Fruit fly (Drosophila melanogaster): ENCODE data around the gene CG14780.

CG14780 gene

dm6 chrX:1472222-1472621 lies at the start of gene CG14780:
Gene CG14780 (plus strand): TSS chrX:1472522.
- TF ChIP-seq CG17801 (GFP tag; optimal IDR thresholded peaks at IDR 0.05; ENCODE audit: partially characterized antibody), result no peak

dm6 chrX:1452130-1452529 lies 20.2 kb upstream of the CG14780 start, which contains the start of gene Gr2a:
Gene Gr2a (plus strand): TSS chrX:1452430.
- TF ChIP-seq CG17801 (GFP tag; optimal IDR thresholded peaks at IDR 0.05; ENCODE audit: partially characterized antibody), result no peak

- TF ChIP-seq CG17801 (GFP tag; optimal IDR thresholded peaks at IDR 0.05; ENCODE audit: partially characterized antibody), result no peak
Measured at dm6 chrX:1454837-1455236, 17.5 kb upstream of the CG14780 start.

- TF ChIP-seq CG17801 (GFP tag; optimal IDR thresholded peaks at IDR 0.05; ENCODE audit: partially characterized antibody), result no peak
Measured at dm6 chrX:1456954-1457353, 15.4 kb upstream of the CG14780 start, which contains the start of gene CG14785. Gene CG14785 (minus strand): TSS chrX:1457054.

DNA sequence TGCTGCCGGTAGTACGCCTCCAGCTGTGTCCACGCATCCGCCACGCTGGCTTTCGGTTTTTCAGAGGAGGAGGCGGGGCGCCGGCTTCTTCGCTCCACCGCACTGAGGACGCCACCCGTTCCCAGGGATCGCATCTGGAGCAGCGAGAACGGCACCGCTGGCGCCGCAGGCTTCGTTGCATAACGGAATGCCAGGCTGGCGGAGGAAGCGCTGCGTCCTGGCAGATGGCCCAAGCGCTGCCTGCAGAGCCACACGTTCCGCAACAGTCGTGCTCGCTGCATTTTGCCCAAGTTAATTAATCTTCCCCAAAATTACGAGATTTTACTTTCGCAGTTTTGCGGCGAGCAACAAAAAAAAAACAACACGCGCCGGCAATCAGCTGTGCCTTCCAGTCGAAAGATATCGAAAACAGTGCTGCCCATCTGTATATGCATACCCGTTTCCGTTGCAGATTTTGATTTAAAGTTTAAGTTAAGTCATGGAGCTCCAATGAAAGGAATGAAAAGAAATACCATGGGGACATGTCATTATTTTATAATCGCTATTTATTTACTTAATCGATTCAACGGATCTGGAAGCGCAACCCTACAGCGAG lies 11.9 kb upstream of the CG14780 start, which contains the start of gene Lrpprc2:
Gene Lrpprc2 (minus strand): TSS at position 340 of the 595 bp plus-strand sequence.
- no peak for TF ChIP-seq CG17801 (GFP tag; optimal IDR thresholded peaks at IDR 0.05; ENCODE audit: partially characterized antibody)

dm6 chrX:1461544-1461943 lies 10.8 kb upstream of the CG14780 start, which contains the start of gene CG14787:
Gene CG14787 (minus strand): TSS chrX:1461676.
- TF ChIP-seq CG17801 (GFP tag; optimal IDR thresholded peaks at IDR 0.05; ENCODE audit: partially characterized antibody), result no peak

DNA sequence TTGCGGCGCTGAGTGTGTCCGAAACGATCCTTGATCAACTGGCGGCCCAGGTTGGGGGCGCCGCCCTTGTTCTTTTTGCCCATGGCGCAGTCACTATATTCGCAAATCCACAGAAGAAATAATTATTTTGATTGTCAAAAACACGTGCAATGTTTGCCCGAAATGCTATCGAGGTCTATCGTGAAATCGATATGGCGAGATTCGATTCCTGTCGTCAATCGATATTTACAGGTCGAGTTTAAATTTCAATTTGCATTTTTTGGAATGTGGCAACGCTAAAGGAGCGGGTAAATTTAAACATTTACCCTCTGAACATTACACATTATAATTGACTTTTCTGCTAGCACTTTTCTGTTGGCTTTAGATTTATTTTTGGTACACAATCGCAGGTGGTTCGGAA lies 8.3 kb upstream of the CG14780 start, which contains the start of gene Ns3:
Gene Ns3 (minus strand): TSS at position 188 of the 400 bp plus-strand sequence.
- TF ChIP-seq CG17801 (GFP tag; optimal IDR thresholded peaks at IDR 0.05; ENCODE audit: partially characterized antibody), result peak; percentile 27

DNA sequence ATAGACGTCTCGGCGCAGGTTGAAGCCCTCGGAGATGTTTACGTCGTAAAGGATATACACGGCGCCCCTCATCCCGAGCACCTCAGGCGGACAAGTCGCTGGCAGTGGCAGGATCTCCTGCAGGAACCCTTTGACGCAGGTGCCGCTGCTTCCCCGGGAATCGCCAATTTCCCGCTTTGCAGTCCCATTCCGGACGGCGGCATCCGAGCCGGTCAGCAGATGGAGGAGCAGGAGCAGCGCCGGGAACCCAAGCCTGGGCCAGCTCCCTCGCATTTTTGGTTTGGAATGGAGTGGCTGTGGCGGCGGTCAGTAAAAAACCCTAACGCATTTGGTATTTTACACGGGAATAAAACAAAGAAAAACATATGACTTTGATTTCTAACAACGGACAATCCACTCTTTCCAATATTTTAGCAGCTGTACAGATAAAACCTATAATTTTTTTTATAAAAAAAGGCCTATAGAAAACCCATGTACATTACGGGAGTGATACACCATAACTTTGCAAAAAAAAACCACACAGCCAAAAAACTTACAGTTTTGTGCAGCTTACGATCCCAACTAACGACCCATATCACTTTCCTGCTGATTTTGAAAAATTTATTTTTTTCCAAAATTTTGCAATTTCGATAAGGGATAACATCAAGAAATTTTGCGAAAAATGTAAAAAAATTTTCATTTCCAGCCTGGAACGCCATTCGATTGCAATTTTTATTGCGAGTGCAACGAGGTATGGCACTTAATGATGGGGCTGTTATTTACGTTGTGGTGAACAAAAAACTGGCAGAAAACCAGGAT lies 6.4 kb upstream of the CG14780 start, which contains the start of the genes O-fut2 and CG14777:
Gene O-fut2 (minus strand): TSS at position 290 of the 798 bp plus-strand sequence.
Gene CG14777 (plus strand): TSS at position 428 of the 798 bp plus-strand sequence.
- TF ChIP-seq CG17801 (GFP tag; optimal IDR thresholded peaks at IDR 0.05; ENCODE audit: partially characterized antibody), result no peak

dm6 chrX:1466505-1467381 lies 5.6 kb upstream of the CG14780 start:
- no peak for TF ChIP-seq CG17801 (GFP tag; optimal IDR thresholded peaks at IDR 0.05; ENCODE audit: partially characterized antibody)

dm6 chrX:1467382-1467592 lies 5.0 kb upstream of the CG14780 start, which contains the start of gene CG14778:
Gene CG14778 (plus strand): TSS chrX:1467493.
- no peak for TF ChIP-seq CG17801 (GFP tag; optimal IDR thresholded peaks at IDR 0.05; ENCODE audit: partially characterized antibody)

DNA sequence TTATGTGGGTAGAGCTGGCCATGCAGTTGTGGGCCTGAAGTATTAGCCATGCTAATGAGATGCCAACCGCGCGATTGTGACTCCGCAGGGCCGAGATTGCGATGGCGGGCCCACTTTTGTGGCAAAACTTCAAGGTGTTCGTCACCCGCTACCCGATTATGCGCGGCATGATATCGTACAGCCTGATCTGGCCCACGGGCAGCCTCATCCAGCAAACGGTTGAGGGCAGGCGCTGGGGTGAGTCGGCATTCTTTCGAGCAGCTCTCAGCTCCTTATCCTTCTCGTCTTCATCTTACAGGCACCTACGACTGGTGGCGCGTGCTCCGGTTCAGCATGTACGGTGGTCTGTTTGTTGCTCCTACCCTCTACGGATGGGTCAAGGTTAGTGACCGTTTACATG lies 2.6 kb upstream of the CG14780 start, which contains the start of gene CG32808:
Gene CG32808 (minus strand): TSS at position 101 of the 400 bp plus-strand sequence.
- no peak for TF ChIP-seq CG17801 (GFP tag; optimal IDR thresholded peaks at IDR 0.05; ENCODE audit: partially characterized antibody)

- TF ChIP-seq CG17801 (GFP tag; optimal IDR thresholded peaks at IDR 0.05; ENCODE audit: partially characterized antibody), result peak; percentile 83
Measured at dm6 chrX:1470562-1470961, 1.8 kb upstream of the CG14780 start, which contains the start of gene pck. Gene pck (plus strand): TSS chrX:1470666.

- no peak for TF ChIP-seq CG17801 (GFP tag; optimal IDR thresholded peaks at IDR 0.05; ENCODE audit: partially characterized antibody)
Measured at dm6 chrX:1476436-1476835, 4.1 kb downstream of the CG14780 start.

- no peak for TF ChIP-seq CG17801 (GFP tag; optimal IDR thresholded peaks at IDR 0.05; ENCODE audit: partially characterized antibody)
Measured at dm6 chrX:1476848-1477247, 4.5 kb downstream of the CG14780 start, which contains the start of the genes Rab27 and mei-38. Gene Rab27 (minus strand): TSS chrX:1476974. Gene mei-38 (plus strand): TSS chrX:1477063.
